Fruit fly (Drosophila melanogaster): Measurements from ENCODE around the gene CG13288.

CG13288 gene

DNA sequence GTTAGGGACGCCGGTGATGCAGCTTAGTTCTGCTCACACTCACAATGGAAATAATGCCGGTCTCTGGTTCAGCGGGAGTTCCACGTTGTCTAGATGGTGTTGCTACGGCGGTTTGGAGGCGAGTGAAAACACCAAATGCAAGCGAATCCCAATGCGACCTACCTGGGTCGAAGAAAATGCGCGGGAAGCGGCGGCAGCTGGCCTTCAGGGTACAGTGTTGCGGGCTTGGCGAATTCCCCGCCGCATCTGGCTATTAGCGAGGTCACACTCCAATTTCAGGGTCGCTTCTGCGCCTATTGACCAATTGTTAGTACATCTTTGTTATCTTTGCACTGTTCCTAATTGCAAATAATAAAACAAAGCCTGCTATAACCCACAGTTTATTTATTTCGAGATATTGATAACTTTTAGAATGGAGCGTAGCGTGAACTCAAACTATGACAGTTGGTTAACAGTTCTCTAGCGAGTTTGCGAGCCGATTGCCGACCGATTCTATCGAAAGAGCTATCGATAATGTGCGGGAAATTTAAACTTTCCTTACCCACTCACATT, 25.3 kb downstream of the CG13288 start, which contains the start of gene Rcc1 (continued):
- peak; percentile 53 for TF ChIP-seq CoRest (tag; optimal IDR thresholded peaks at IDR 0.05)
- no peak for TF ChIP-seq sob (GFP tag; IDR thresholded peaks at IDR 0.05)
- TF ChIP-seq lab (GFP tag; optimal IDR thresholded peaks at IDR 0.05), result no peak
- no peak for TF ChIP-seq CG2875 (GFP tag; optimal IDR thresholded peaks at IDR 0.05)
- TF ChIP-seq sna (GFP tag; IDR thresholded peaks at IDR 0.05; ENCODE audit: partially characterized antibody), result no peak
- TF ChIP-seq CG32767 (GFP tag; IDR thresholded peaks at IDR 0.05), result no peak
- no peak for TF ChIP-seq danr (GFP tag; IDR thresholded peaks at IDR 0.05)
- peak; percentile 63 for TF ChIP-seq CG33213 (GFP tag; optimal IDR thresholded peaks at IDR 0.05)
- TF ChIP-seq wek (GFP tag; optimal IDR thresholded peaks at IDR 0.05), result no peak
- TF ChIP-seq CG16863 (GFP tag; optimal IDR thresholded peaks at IDR 0.05), result no peak
- TF ChIP-seq zf30C (GFP tag; optimal IDR thresholded peaks at IDR 0.05), result no peak
- no peak for TF ChIP-seq Sox100B (GFP tag; optimal IDR thresholded peaks at IDR 0.05)
- TF ChIP-seq Spps (tag; optimal IDR thresholded peaks at IDR 0.05), result no peak
- no peak for TF ChIP-seq slou (GFP tag; optimal IDR thresholded peaks at IDR 0.05)
- TF ChIP-seq odd (GFP tag; optimal IDR thresholded peaks at IDR 0.05), result no peak
- TF ChIP-seq CG15601 (tag; optimal IDR thresholded peaks at IDR 0.05), result peak; percentile 32
- TF ChIP-seq CG31224 (GFP tag; IDR thresholded peaks at IDR 0.05), result no peak
- no peak for TF ChIP-seq CG7357 (GFP tag; IDR thresholded peaks at IDR 0.05)
- TF ChIP-seq ap (GFP tag; IDR thresholded peaks at IDR 0.05), result no peak
- no peak for TF ChIP-seq mam (GFP tag; optimal IDR thresholded peaks at IDR 0.05)
- peak; percentile 98 for TF ChIP-seq her (GFP tag; optimal IDR thresholded peaks at IDR 0.05)
- TF ChIP-seq sim (GFP tag; IDR thresholded peaks at IDR 0.05), result no peak
- TF ChIP-seq CG1792 (GFP tag; optimal IDR thresholded peaks at IDR 0.05), result no peak
- no peak; the same call in 2 of the 3 replicates for TF ChIP-seq zen2 (GFP tag; IDR thresholded peaks at IDR 0.05; ENCODE audit: partially characterized antibody)
- no peak for TF ChIP-seq CG5180 (GFP tag; optimal IDR thresholded peaks at IDR 0.05)
- no peak for TF ChIP-seq lmd (GFP tag; IDR thresholded peaks at IDR 0.05)
- TF ChIP-seq CG7745 (tag; optimal IDR thresholded peaks at IDR 0.05), result no peak
- TF ChIP-seq psq (GFP tag; optimal IDR thresholded peaks at IDR 0.05), result no peak
- TF ChIP-seq aop (GFP tag; IDR thresholded peaks at IDR 0.05), result no peak
- TF ChIP-seq CHES-1-like (GFP tag; optimal IDR thresholded peaks at IDR 0.05), result peak; percentile 23
- peak; percentile 29 for TF ChIP-seq CG8944 (GFP tag; optimal IDR thresholded peaks at IDR 0.05)
- TF ChIP-seq Optix (GFP tag; IDR thresholded peaks at IDR 0.05), result no peak
- TF ChIP-seq D19B (GFP tag; optimal IDR thresholded peaks at IDR 0.05), result no peak
- TF ChIP-seq CG8089 (GFP tag; optimal IDR thresholded peaks at IDR 0.05), result no peak
- no peak for TF ChIP-seq CG2199 (GFP tag; IDR thresholded peaks at IDR 0.05)
- no peak; the same call in 1 of the 2 replicates for TF ChIP-seq tna (GFP tag; IDR thresholded peaks at IDR 0.05; ENCODE audit: partially characterized antibody)
- no peak for TF ChIP-seq CG14441 (GFP tag; IDR thresholded peaks at IDR 0.05)
- peak; percentile 29 for TF ChIP-seq vfl (GFP tag; optimal IDR thresholded peaks at IDR 0.05)
- TF ChIP-seq Xrp1 (GFP tag; IDR thresholded peaks at IDR 0.05), result 0 out of 2 replicates have a peak, but pooled peaks have one; percentile 29
- TF ChIP-seq ab (GFP tag; optimal IDR thresholded peaks at IDR 0.05), result no peak
- no peak for TF ChIP-seq sisA (GFP tag; IDR thresholded peaks at IDR 0.05)
- peak; percentile 59 for TF ChIP-seq vnd (GFP tag; IDR thresholded peaks at IDR 0.05; ENCODE audit: partially characterized antibody)
- no peak for TF ChIP-seq CG30403 (GFP tag; optimal IDR thresholded peaks at IDR 0.05)
- no peak for TF ChIP-seq CG3726 (GFP tag; IDR thresholded peaks at IDR 0.05)
- peak; percentile 59; the same call in 1 of the 3 replicates for TF ChIP-seq hb (GFP tag; IDR thresholded peaks at IDR 0.05; ENCODE audit: partially characterized antibody)
- TF ChIP-seq caup (GFP tag; optimal IDR thresholded peaks at IDR 0.05; ENCODE audit: severe bottlenecking), result no peak
- TF ChIP-seq CG11560 (tag; IDR thresholded peaks at IDR 0.05), result no peak
- TF ChIP-seq CG8281 (tag; optimal IDR thresholded peaks at IDR 0.05), result no peak
- TF ChIP-seq CG4282 (GFP tag; optimal IDR thresholded peaks at IDR 0.05), result no peak
- TF ChIP-seq chm (GFP tag; IDR thresholded peaks at IDR 0.05), result no peak
- TF ChIP-seq CG34422 (GFP tag; IDR thresholded peaks at IDR 0.05), result peak; percentile 93; the same call in 2 of the 3 replicates
